Worm (Caenorhabditis elegans): ENCODE results near the gene C15H9.3.

The C15H9.3 gene

ce11 chrX:6082660-6083059, 32.9 kb upstream of the C15H9.3 start, which contains the start of gene C45B2.3:
Gene C45B2.3, plus strand, starts transcription at chrX:6082960.
- TF ChIP-seq mef-2 (tag; optimal IDR thresholded peaks at IDR 0.05) = no peak
- TF ChIP-seq dpl-1 (GFP tag; optimal IDR thresholded peaks at IDR 0.05) = no peak
- no peak for TF ChIP-seq unc-62 (GFP tag; optimal IDR thresholded peaks at IDR 0.05)
- TF ChIP-seq nhr-85 (tag) = no peak
- TF ChIP-seq lin-15B (tag; optimal IDR thresholded peaks at IDR 0.05) = no peak
- no peak for TF ChIP-seq mab-9 (GFP tag; IDR thresholded peaks at IDR 0.05)
- TF ChIP-seq aha-1 (tag; optimal IDR thresholded peaks at IDR 0.05) = no peak
- TF ChIP-seq ces-1 (GFP tag; optimal IDR thresholded peaks at IDR 0.05) = no peak
- no peak for TF ChIP-seq unc-86 (tag; optimal IDR thresholded peaks at IDR 0.05)
- no peak for TF ChIP-seq nhr-19 (GFP tag; conservative IDR thresholded peaks at IDR 0.05)
- no peak for TF ChIP-seq lin-14 (GFP tag; optimal IDR thresholded peaks at IDR 0.05)
- TF ChIP-seq lir-3 (tag; optimal IDR thresholded peaks at IDR 0.05; ENCODE audit: poor library complexity) = no peak
- TF ChIP-seq grh-1 (GFP tag; IDR thresholded peaks at IDR 0.05) = no peak
- TF ChIP-seq nhr-12 (tag; optimal IDR thresholded peaks at IDR 0.05) = no peak
- no peak for TF ChIP-seq ztf-11 (tag; optimal IDR thresholded peaks at IDR 0.05)
- TF ChIP-seq fkh-8 (tag; optimal IDR thresholded peaks at IDR 0.05) = no peak
- no peak for TF ChIP-seq C04F5.9 (tag; optimal IDR thresholded peaks at IDR 0.05)
- no peak for TF ChIP-seq elt-3 (tag; optimal IDR thresholded peaks at IDR 0.05)

ce11 chrX:6084439-6084838, 31.2 kb upstream of the C15H9.3 start, which contains the start of gene C45B2.2:
Gene C45B2.2, plus strand, starts transcription at chrX:6084739.
- TF ChIP-seq aly-2 (tag; optimal IDR thresholded peaks at IDR 0.05) (no peak), elt-3 (tag; optimal IDR thresholded peaks at IDR 0.05) (no peak), nhr-28 (tag; optimal IDR thresholded peaks at IDR 0.05) (no peak), skn-1 (tag; optimal IDR thresholded peaks at IDR 0.05) (no peak), vab-15 (tag; optimal IDR thresholded peaks at IDR 0.05) (no peak), elt-2 (tag; optimal IDR thresholded peaks at IDR 0.05) (no peak), dpl-1 (GFP tag; optimal IDR thresholded peaks at IDR 0.05) (no peak), F16B12.6 (tag; optimal IDR thresholded peaks at IDR 0.05) (no peak), nhr-47 (tag; optimal IDR thresholded peaks at IDR 0.05) (no peak), fkh-4 (tag; optimal IDR thresholded peaks at IDR 0.05; ENCODE audit: borderline replicate concordance) (no peak), nhr-85 (tag) (no peak), egl-13 (tag; optimal IDR thresholded peaks at IDR 0.05) (no peak), unc-130 (tag; optimal IDR thresholded peaks at IDR 0.05) (no peak), fkh-10 (GFP tag; optimal IDR thresholded peaks at IDR 0.05) (no peak), swsn-7 (tag; optimal IDR thresholded peaks at IDR 0.05) (no peak)

ce11 chrX:6085824-6086223, 29.8 kb upstream of the C15H9.3 start, which contains the start of gene C45B2.1:
Gene C45B2.1, plus strand, starts transcription at chrX:6086124.
- TF ChIP-seq grh-1 (GFP tag; IDR thresholded peaks at IDR 0.05) (no peak), lin-13 (GFP tag; optimal IDR thresholded peaks at IDR 0.05) (no peak), lin-15B (tag; optimal IDR thresholded peaks at IDR 0.05) (no peak), fkh-4 (tag; optimal IDR thresholded peaks at IDR 0.05; ENCODE audit: borderline replicate concordance) (no peak), ztf-4 (tag; optimal IDR thresholded peaks at IDR 0.05) (no peak), efl-1 (optimal IDR thresholded peaks at IDR 0.05) (no peak), efl-1 (GFP tag; optimal IDR thresholded peaks at IDR 0.05 in 1 of 2) (no peak), aha-1 (tag; optimal IDR thresholded peaks at IDR 0.05) (no peak), F16B12.6 (tag; optimal IDR thresholded peaks at IDR 0.05) (no peak), fkh-10 (GFP tag; optimal IDR thresholded peaks at IDR 0.05) (no peak)

ce11 chrX:6087676-6088075, 27.9 kb upstream of the C15H9.3 start, which contains the start of gene C45B2.8:
Gene C45B2.8, plus strand, starts transcription at chrX:6087976.
- TF ChIP-seq pqm-1 (tag; optimal IDR thresholded peaks at IDR 0.05) (no peak), nhr-11 (tag; optimal IDR thresholded peaks at IDR 0.05) (no peak), snpc-4 (tag; optimal IDR thresholded peaks at IDR 0.05) (no peak), F16B12.6 (tag; optimal IDR thresholded peaks at IDR 0.05) (no peak), zip-4 (GFP tag; optimal IDR thresholded peaks at IDR 0.05) (no peak), unc-130 (tag; optimal IDR thresholded peaks at IDR 0.05) (no peak), tlp-1 (tag; optimal IDR thresholded peaks at IDR 0.05) (no peak), ztf-4 (tag; optimal IDR thresholded peaks at IDR 0.05) (no peak), nhr-47 (tag; optimal IDR thresholded peaks at IDR 0.05) (no peak), alr-1 (tag; optimal IDR thresholded peaks at IDR 0.05; ENCODE audit: borderline replicate concordance) (no peak), nhr-28 (tag; optimal IDR thresholded peaks at IDR 0.05) (no peak), sup-37 (GFP tag; optimal IDR thresholded peaks at IDR 0.05) (no peak), nhr-90 (tag; optimal IDR thresholded peaks at IDR 0.05; ENCODE audit: poor library complexity) (no peak), irx-1 (tag; optimal IDR thresholded peaks at IDR 0.05) (no peak), grh-1 (GFP tag; IDR thresholded peaks at IDR 0.05) (no peak), nhr-85 (tag) (no peak), hpl-2 (GFP tag; optimal IDR thresholded peaks at IDR 0.05) (no peak), blmp-1 (tag; optimal IDR thresholded peaks at IDR 0.05) (no peak)
